5 fruit fly cellular contexts compared by ENCODE assay signal in genomic region chrX:16384843-16385726, dm6.
TF ChIP-seq lines count a peak whose summit lies in the region.

Gene CG9992 (minus strand): TSS chrX:16384908.
Gene CG4239 (plus strand): TSS chrX:16385278.

- TF ChIP-seq CTCF in whole organism, embryonic (GFP tag; optimal IDR thresholded peaks at IDR 0.05; lab: Kevin White, UChicago) = no peak

TF ChIP-seq in whole organism, adult, 20 proteins besides CTCF, POLR2A, EP300 and RAD21 (continues in another document):
- TF ChIP-seq ovo (GFP tag; optimal IDR thresholded peaks at IDR 0.05; lab: Kevin White, UChicago) (peak; percentile 60), CG14711 (tag; optimal IDR thresholded peaks at IDR 0.05; lab: Kevin White, UChicago) (peak; percentile 61), pad (GFP tag; optimal IDR thresholded peaks at IDR 0.05; lab: Kevin White, UChicago) (peak; percentile 58), cnc (optimal IDR thresholded peaks at IDR 0.05; lab: Kevin White, UChicago) (no peak), CG1620 (GFP tag; optimal IDR thresholded peaks at IDR 0.05; lab: Kevin White, UChicago) (peak; percentile 69), tj (GFP tag; optimal IDR thresholded peaks at IDR 0.05; lab: Kevin White, UChicago) (peak; percentile 32), Hr96 (GFP tag; optimal IDR thresholded peaks at IDR 0.05; lab: Kevin White, UChicago) (no peak), CG12768 (GFP tag; optimal IDR thresholded peaks at IDR 0.05; lab: Kevin White, UChicago) (peak; percentile 48), CG11617 (GFP tag; optimal IDR thresholded peaks at IDR 0.05; lab: Kevin White, UChicago) (peak; percentile 53), bab1 (GFP tag; optimal IDR thresholded peaks at IDR 0.05; lab: Kevin White, UChicago) (no peak), CG7101 (tag; optimal IDR thresholded peaks at IDR 0.05; lab: Kevin White, UChicago) (peak; percentile 75), Crg-1 (GFP tag; optimal IDR thresholded peaks at IDR 0.05; lab: Kevin White, UChicago) (peak; percentile 76), Mnt (GFP tag; optimal IDR thresholded peaks at IDR 0.05; lab: Kevin White, UChicago) (peak; percentile 3), toe (GFP tag; optimal IDR thresholded peaks at IDR 0.05; lab: Kevin White, UChicago) (peak; percentile 67), cic (GFP tag; optimal IDR thresholded peaks at IDR 0.05; lab: Kevin White, UChicago) (no peak), CG5204 (GFP tag; optimal IDR thresholded peaks at IDR 0.05; lab: Kevin White, UChicago) (peak; percentile 38), kay (GFP tag; lab: Kevin White, UChicago; ENCODE audit: borderline replicate concordance) (no peak), CG33017 (tag; optimal IDR thresholded peaks at IDR 0.05; lab: Kevin White, UChicago) (peak; percentile 24)

TF ChIP-seq in whole organism, embryonic, 481 proteins besides CTCF, POLR2A, EP300 and RAD21 (continues in another document):
- peak; percentile 24 for TF ChIP-seq CG14441 (GFP tag; IDR thresholded peaks at IDR 0.05; lab: Robert Waterston, UW)
- no peak; the same call in 1 of the 2 replicates for TF ChIP-seq MBD-R2 (GFP tag; IDR thresholded peaks at IDR 0.05; lab: Robert Waterston, UW)
- 0 out of 2 replicates have a peak, but pooled peaks have one; percentile 16 for TF ChIP-seq CG17328 (GFP tag; IDR thresholded peaks at IDR 0.05; lab: Robert Waterston, UW)
- peak; percentile 42 for TF ChIP-seq fd64A (GFP tag; optimal IDR thresholded peaks at IDR 0.05; lab: Kevin White, UChicago)
- TF ChIP-seq CG31365 (tag; optimal IDR thresholded peaks at IDR 0.05; lab: Kevin White, UChicago) = no peak
- peak; percentile 26 for TF ChIP-seq CG10462 (GFP tag; optimal IDR thresholded peaks at IDR 0.05; lab: Kevin White, UChicago)
- TF ChIP-seq D19A (tag; optimal IDR thresholded peaks at IDR 0.05; lab: Kevin White, UChicago) = peak; percentile 30
- TF ChIP-seq chif (GFP tag; optimal IDR thresholded peaks at IDR 0.05; lab: Kevin White, UChicago) = peak in 1 of 2 experiments; percentile 10
- TF ChIP-seq CG10565 (GFP tag; optimal IDR thresholded peaks at IDR 0.05; lab: Kevin White, UChicago) = no peak
- TF ChIP-seq Dip3 (GFP tag; optimal IDR thresholded peaks at IDR 0.05; lab: Kevin White, UChicago) = peak; percentile 34
- no peak for TF ChIP-seq otp (GFP tag; IDR thresholded peaks at IDR 0.05; lab: Robert Waterston, UW)
- peak; percentile 67; the same call in 1 of the 2 replicates for TF ChIP-seq amos (GFP tag; IDR thresholded peaks at IDR 0.05; lab: Robert Waterston, UW; ENCODE audit: partially characterized antibody)
- TF ChIP-seq E2f2 (GFP tag; IDR thresholded peaks at IDR 0.05; lab: Robert Waterston, UW) = peak; percentile 33; the same call in 1 of the 2 replicates
- peak; percentile 58 for TF ChIP-seq PHDP (tag; optimal IDR thresholded peaks at IDR 0.05; lab: Kevin White, UChicago)
- TF ChIP-seq caup (GFP tag; optimal IDR thresholded peaks at IDR 0.05; lab: Kevin White, UChicago; ENCODE audit: severe bottlenecking) = no peak
- TF ChIP-seq nau (GFP tag; optimal IDR thresholded peaks at IDR 0.05; lab: Kevin White, UChicago) = no peak
- TF ChIP-seq fu2 (GFP tag; optimal IDR thresholded peaks at IDR 0.05; lab: Kevin White, UChicago) = peak; percentile 23

TF ChIP-seq in whole organism, prepupa, 60 proteins besides CTCF, POLR2A, EP300 and RAD21 (continues in another document):
- TF ChIP-seq CG16779 (tag; optimal IDR thresholded peaks at IDR 0.05; lab: Kevin White, UChicago) = no peak
- TF ChIP-seq vri (GFP tag; optimal IDR thresholded peaks at IDR 0.05; lab: Kevin White, UChicago) = no peak
- peak; percentile 60 for TF ChIP-seq CG11902 (GFP tag; optimal IDR thresholded peaks at IDR 0.05; lab: Kevin White, UChicago)
- no peak for TF ChIP-seq CG11294 (GFP tag; IDR thresholded peaks at IDR 0.05; lab: Robert Waterston, UW)
- TF ChIP-seq svp (GFP tag; lab: Kevin White, UChicago) = no peak
- TF ChIP-seq Lpt (GFP tag; optimal IDR thresholded peaks at IDR 0.05; lab: Kevin White, UChicago) = peak; percentile 44
- TF ChIP-seq CG6792 (GFP tag; optimal IDR thresholded peaks at IDR 0.05; lab: Kevin White, UChicago) = peak; percentile 6
- no peak for TF ChIP-seq CG10669 (GFP tag; optimal IDR thresholded peaks at IDR 0.05; lab: Kevin White, UChicago)
- no peak for TF ChIP-seq dsx (GFP tag; optimal IDR thresholded peaks at IDR 0.05; lab: Kevin White, UChicago; ENCODE audit: poor library complexity, severe bottlenecking)
- TF ChIP-seq Sox15 (GFP tag; optimal IDR thresholded peaks at IDR 0.05; lab: Kevin White, UChicago) = peak; percentile 67
- no peak for TF ChIP-seq CG34406 (GFP tag; optimal IDR thresholded peaks at IDR 0.05; lab: Kevin White, UChicago)
- peak; percentile 68 for TF ChIP-seq eg (GFP tag; IDR thresholded peaks at IDR 0.05; lab: Robert Waterston, UW)
- TF ChIP-seq Sox14 (GFP tag; optimal IDR thresholded peaks at IDR 0.05; lab: Kevin White, UChicago) = peak; percentile 19
- TF ChIP-seq cyc (GFP tag; optimal IDR thresholded peaks at IDR 0.05; lab: Kevin White, UChicago) = peak; percentile 62
- peak; percentile 53; the same call in 1 of the 3 replicates for TF ChIP-seq CG6163 (GFP tag; IDR thresholded peaks at IDR 0.05; lab: Robert Waterston, UW)
- peak; percentile 19 for TF ChIP-seq fd59A (GFP tag; optimal IDR thresholded peaks at IDR 0.05; lab: Kevin White, UChicago)
- peak; percentile 66 for TF ChIP-seq Eip78C (GFP tag; lab: Kevin White, UChicago)
- TF ChIP-seq Ets21C (GFP tag; optimal IDR thresholded peaks at IDR 0.05; lab: Kevin White, UChicago) = peak; percentile 56
- TF ChIP-seq achi (GFP tag; optimal IDR thresholded peaks at IDR 0.05; lab: Kevin White, UChicago) = no peak
- no peak for TF ChIP-seq CG6276 (GFP tag; optimal IDR thresholded peaks at IDR 0.05; lab: Kevin White, UChicago)

TF ChIP-seq in whole organism, pupa, 21 proteins besides CTCF, POLR2A, EP300 and RAD21:
- TF ChIP-seq CG9948 (tag; optimal IDR thresholded peaks at IDR 0.05; lab: Kevin White, UChicago) (peak; percentile 62), D1 (tag; optimal IDR thresholded peaks at IDR 0.05; lab: Kevin White, UChicago) (no peak), CG34367 (tag; optimal IDR thresholded peaks at IDR 0.05; lab: Kevin White, UChicago) (peak; percentile 10), CG15710 (tag; optimal IDR thresholded peaks at IDR 0.05; lab: Kevin White, UChicago) (peak; percentile 65), Snoo (tag; optimal IDR thresholded peaks at IDR 0.05; lab: Kevin White, UChicago) (peak; percentile 47), CG12605 (GFP tag; IDR thresholded peaks at IDR 0.05; lab: Robert Waterston, UW) (no peak), CG8159 (tag; optimal IDR thresholded peaks at IDR 0.05; lab: Kevin White, UChicago) (no peak), CG4496 (GFP tag; IDR thresholded peaks at IDR 0.05; lab: Robert Waterston, UW) (peak; percentile 73; the same call in 2 of the 3 replicates), Pif1A (GFP tag; optimal IDR thresholded peaks at IDR 0.05; lab: Kevin White, UChicago) (no peak), rn (GFP tag; IDR thresholded peaks at IDR 0.05; lab: Robert Waterston, UW) (no peak), CG8301 (tag; optimal IDR thresholded peaks at IDR 0.05; lab: Kevin White, UChicago) (no peak), CG14655 (GFP tag; optimal IDR thresholded peaks at IDR 0.05; lab: Kevin White, UChicago) (no peak), EcR (GFP tag; optimal IDR thresholded peaks at IDR 0.05; lab: Kevin White, UChicago) (no peak), Ets98B (GFP tag; IDR thresholded peaks at IDR 0.05; lab: Robert Waterston, UW) (peak; percentile 36; the same call in 1 of the 2 replicates), fd96Ca (GFP tag; IDR thresholded peaks at IDR 0.05; lab: Robert Waterston, UW) (peak; percentile 66; the same call in 1 of the 3 replicates), Pif1B (GFP tag; optimal IDR thresholded peaks at IDR 0.05; lab: Kevin White, UChicago) (no peak), CG32121 (GFP tag; IDR thresholded peaks at IDR 0.05; lab: Robert Waterston, UW) (peak; percentile 41; the same call in 1 of the 2 replicates), gl (tag; optimal IDR thresholded peaks at IDR 0.05; lab: Kevin White, UChicago) (no peak), CG13204 (GFP tag; optimal IDR thresholded peaks at IDR 0.05; lab: Kevin White, UChicago) (no peak), CG17806 (tag; optimal IDR thresholded peaks at IDR 0.05; lab: Kevin White, UChicago) (peak; percentile 53), CG10348 (GFP tag; IDR thresholded peaks at IDR 0.05; lab: Robert Waterston, UW) (no peak; the same call in 1 of the 2 replicates)

TF ChIP-seq in whole organism, wandering third instar larva, 38 proteins besides CTCF, POLR2A, EP300 and RAD21 (continues in another document):
- no peak for TF ChIP-seq Rel (GFP tag; optimal IDR thresholded peaks at IDR 0.05; lab: Kevin White, UChicago)
- no peak for TF ChIP-seq Rel (tag; optimal IDR thresholded peaks at IDR 0.05; lab: Kevin White, UChicago)
- peak; percentile 81 for TF ChIP-seq lola (GFP tag; optimal IDR thresholded peaks at IDR 0.05; lab: Kevin White, UChicago)
- TF ChIP-seq OdsH (GFP tag; optimal IDR thresholded peaks at IDR 0.05; lab: Kevin White, UChicago) = no peak
- peak; percentile 50 for TF ChIP-seq Hnf4 (GFP tag; optimal IDR thresholded peaks at IDR 0.05; lab: Kevin White, UChicago)
- TF ChIP-seq dsf (GFP tag; optimal IDR thresholded peaks at IDR 0.05; lab: Kevin White, UChicago; ENCODE audit: borderline replicate concordance) = no peak
- TF ChIP-seq sage (GFP tag; optimal IDR thresholded peaks at IDR 0.05; lab: Kevin White, UChicago) = no peak
- TF ChIP-seq psq (GFP tag; optimal IDR thresholded peaks at IDR 0.05; lab: Kevin White, UChicago) = peak; percentile 31
- no peak for TF ChIP-seq Abd-B (GFP tag; optimal IDR thresholded peaks at IDR 0.05; lab: Kevin White, UChicago)
- TF ChIP-seq h (GFP tag; optimal IDR thresholded peaks at IDR 0.05; lab: Kevin White, UChicago) = peak; percentile 34
- no peak for TF ChIP-seq Dif (GFP tag; optimal IDR thresholded peaks at IDR 0.05; lab: Kevin White, UChicago; ENCODE audit: partially characterized antibody)
- peak; percentile 59 for TF ChIP-seq sv (GFP tag; optimal IDR thresholded peaks at IDR 0.05; lab: Kevin White, UChicago)
- TF ChIP-seq Sp1 (GFP tag; optimal IDR thresholded peaks at IDR 0.05; lab: Kevin White, UChicago) = peak; percentile 46
- peak; percentile 4 for TF ChIP-seq br (GFP tag; optimal IDR thresholded peaks at IDR 0.05; lab: Kevin White, UChicago)
- no peak for TF ChIP-seq CrebA (GFP tag; optimal IDR thresholded peaks at IDR 0.05; lab: Kevin White, UChicago; ENCODE audit: borderline replicate concordance)
- no peak for TF ChIP-seq dl (GFP tag; optimal IDR thresholded peaks at IDR 0.05; lab: Kevin White, UChicago; ENCODE audit: insufficient read depth in 1 of 2, partially characterized antibody in 2 of 2)
- peak; percentile 39 for TF ChIP-seq fru (GFP tag; optimal IDR thresholded peaks at IDR 0.05; lab: Kevin White, UChicago)
- no peak for TF ChIP-seq Hr83 (GFP tag; optimal IDR thresholded peaks at IDR 0.05; lab: Kevin White, UChicago; ENCODE audit: poor library complexity, severe bottlenecking)
- TF ChIP-seq usp (GFP tag; optimal IDR thresholded peaks at IDR 0.05; lab: Kevin White, UChicago) = no peak
- TF ChIP-seq Mio (GFP tag; optimal IDR thresholded peaks at IDR 0.05; lab: Kevin White, UChicago) = no peak
- peak; percentile 78 for TF ChIP-seq N (GFP tag; optimal IDR thresholded peaks at IDR 0.05; lab: Kevin White, UChicago)
- TF ChIP-seq Myc (optimal IDR thresholded peaks at IDR 0.05; lab: Kevin White, UChicago) = no peak
- no peak for TF ChIP-seq Dfd (GFP tag; optimal IDR thresholded peaks at IDR 0.05; lab: Kevin White, UChicago)
